Worm (Caenorhabditis elegans) whole organism, late embryonic: Measurements from ENCODE around the gene mrps-2.
A peak's percentile ranks its signal among the peaks of the same experiment; 100 is the strongest.

ENCODE experiments used
- C08G9.2 ChIP-seq: sonication (generic microtip); optimal IDR thresholded peaks from 2 replicates; lab custom pipeline; 2016; ENCODE audit warnings: mild to moderate bottlenecking, missing genetic modification characterization, moderate library complexity, missing compliant biosample characterization
- C38D4.7 ChIP-seq: fragments of 200-800 bp; sonication (Bioruptor generic); optimal IDR thresholded peaks from 2 replicates; lab custom pipeline; 2018; ENCODE audit warnings: mild to moderate bottlenecking, missing genetic modification characterization, moderate library complexity, missing compliant biosample characterization
- F13H6.1 ChIP-seq: sonication (generic microtip); optimal IDR thresholded peaks from 2 replicates; lab custom pipeline; 2016; ENCODE audit warnings: missing genetic modification characterization, missing compliant biosample characterization
- K02D7.2 ChIP-seq: sonication (generic microtip); optimal IDR thresholded peaks from 2 replicates; lab custom pipeline; 2017; ENCODE audit warnings: mild to moderate bottlenecking, missing genetic modification characterization, missing compliant biosample characterization
- T23F11.4 ChIP-seq: fragments of 200-800 bp; sonication (Bioruptor generic); optimal IDR thresholded peaks from 2 replicates; lab custom pipeline; 2018; ENCODE audit warnings: mild to moderate bottlenecking, missing genetic modification characterization, missing compliant biosample characterization
- Y22D7AL.16 ChIP-seq: sonication (generic microtip); optimal IDR thresholded peaks from 2 replicates; lab custom pipeline; 2016; ENCODE audit warnings: missing genetic modification characterization, missing compliant biosample characterization
- ahr-1 ChIP-seq: sonication (generic microtip); optimal IDR thresholded peaks from 2 replicates; lab custom pipeline; 2016; ENCODE audit warnings: missing genetic modification characterization, missing compliant biosample characterization
- ceh-14 ChIP-seq: sonication (generic microtip); optimal IDR thresholded peaks from 2 replicates; lab custom pipeline; 2016; ENCODE audit warnings: missing genotype, missing genetic modification characterization, missing compliant biosample characterization
- ceh-18 ChIP-seq: sonication (generic microtip); optimal IDR thresholded peaks from 2 replicates; lab custom pipeline; 2016; ENCODE audit warnings: missing genetic modification characterization, missing compliant biosample characterization
- ceh-19 ChIP-seq: fragments of 200-800 bp; sonication (Bioruptor generic); optimal IDR thresholded peaks from 2 replicates; lab custom pipeline; 2018; ENCODE audit warnings: mild to moderate bottlenecking, missing genetic modification characterization, missing compliant biosample characterization
- ceh-22 ChIP-seq: sonication (generic microtip); optimal IDR thresholded peaks from 2 replicates; lab custom pipeline; 2017; ENCODE audit warnings: missing biosample characterization, missing genetic modification characterization
- ceh-24 ChIP-seq: sonication (generic microtip); optimal IDR thresholded peaks from 2 replicates; lab custom pipeline; 2016; ENCODE audit warnings: mild to moderate bottlenecking, missing genetic modification characterization, missing compliant biosample characterization
- ceh-34 ChIP-seq: sonication (generic microtip); optimal IDR thresholded peaks from 2 replicates; lab custom pipeline; 2016; ENCODE audit warnings: mild to moderate bottlenecking, missing genetic modification characterization, missing compliant biosample characterization
- ceh-48 ChIP-seq: sonication (generic microtip); optimal IDR thresholded peaks from 2 replicates; lab custom pipeline; 2016; ENCODE audit warnings: missing genetic modification characterization, inconsistent platforms, missing compliant biosample characterization
- ceh-9 ChIP-seq: sonication (generic microtip); optimal IDR thresholded peaks from 2 replicates; lab custom pipeline; 2016; ENCODE audit warnings: mild to moderate bottlenecking, missing genetic modification characterization, inconsistent platforms, missing compliant biosample characterization
- che-1 ChIP-seq: sonication (generic microtip); optimal IDR thresholded peaks from 2 replicates; lab custom pipeline; 2016; ENCODE audit warnings: mild to moderate bottlenecking, missing genetic modification characterization, missing compliant biosample characterization
- dmd-4 ChIP-seq: sonication (generic microtip); optimal IDR thresholded peaks from 2 replicates; lab custom pipeline; 2016; ENCODE audit warnings: borderline replicate concordance, missing genetic modification characterization, missing compliant biosample characterization
- elt-2 ChIP-seq: sonication (generic microtip); optimal IDR thresholded peaks from 2 replicates; lab custom pipeline; 2016; ENCODE audit warnings: missing genetic modification reagents, missing genetic modification characterization, missing compliant biosample characterization
- elt-4 ChIP-seq: sonication (generic microtip); optimal IDR thresholded peaks from 2 replicates; lab custom pipeline; 2016; ENCODE audit warnings: missing genetic modification characterization, missing compliant biosample characterization
- ets-4 ChIP-seq: sonication (generic microtip); optimal IDR thresholded peaks from 2 replicates; lab custom pipeline; 2016; ENCODE audit warnings: missing genetic modification characterization, missing compliant biosample characterization
- eyg-1 ChIP-seq: sonication (generic microtip); optimal IDR thresholded peaks from 2 replicates; lab custom pipeline; 2016; ENCODE audit warnings: missing genotype, missing genetic modification characterization, missing compliant biosample characterization
- fkh-10 ChIP-seq: fragments of 150-350 bp; optimal IDR thresholded peaks from 2 replicates; lab custom pipeline; 2014; ENCODE audit warnings: missing biosample characterization, missing genetic modification reagents, missing genetic modification characterization
- fkh-6 ChIP-seq: sonication (generic microtip); optimal IDR thresholded peaks from 2 replicates; lab custom pipeline; 2016; ENCODE audit warnings: missing genetic modification characterization, missing compliant biosample characterization
- hlh-13 ChIP-seq: fragments of 200-800 bp; sonication (Bioruptor generic); optimal IDR thresholded peaks from 2 replicates; lab custom pipeline; 2018; ENCODE audit warnings: mild to moderate bottlenecking, missing genetic modification characterization, missing compliant biosample characterization
- hlh-30 ChIP-seq: sonication (generic microtip); optimal IDR thresholded peaks from 2 replicates; lab custom pipeline; 2017; ENCODE audit warnings: antibody characterized with exemption, missing genetic modification characterization, missing compliant biosample characterization; ENCODE audit not compliant: insufficient read depth
- lin-11 ChIP-seq: fragments of 200-800 bp; sonication (Bioruptor generic); optimal IDR thresholded peaks from 2 replicates; lab custom pipeline; 2018; ENCODE audit warnings: mild to moderate bottlenecking, missing genetic modification characterization, missing compliant biosample characterization
- madf-2 ChIP-seq: sonication (generic microtip); optimal IDR thresholded peaks from 2 replicates; lab custom pipeline; 2017; ENCODE audit warnings: missing genetic modification characterization, missing compliant biosample characterization
- mec-3 ChIP-seq: sonication (generic microtip); optimal IDR thresholded peaks from 2 replicates; lab custom pipeline; 2016; ENCODE audit warnings: borderline replicate concordance, missing genetic modification characterization, missing compliant biosample characterization
- nhr-232 ChIP-seq: sonication (generic microtip); optimal IDR thresholded peaks from 2 replicates; lab custom pipeline; 2016; ENCODE audit warnings: missing genetic modification characterization, missing compliant biosample characterization
- odd-2 ChIP-seq: sonication (generic microtip); optimal IDR thresholded peaks from 2 replicates; lab custom pipeline; 2017; ENCODE audit warnings: antibody characterized with exemption, mild to moderate bottlenecking, missing genetic modification characterization, missing compliant biosample characterization
- pag-3 ChIP-seq: sonication (generic microtip); optimal IDR thresholded peaks from 2 replicates; lab custom pipeline; 2016; ENCODE audit warnings: missing compliant biosample characterization, missing genetic modification characterization, borderline replicate concordance
- pat-9 ChIP-seq: fragments of 200-800 bp; sonication (Bioruptor generic); optimal IDR thresholded peaks from 2 replicates; lab custom pipeline; 2018; ENCODE audit warnings: mild to moderate bottlenecking, missing genetic modification characterization, moderate library complexity, missing compliant biosample characterization
- pha-2 ChIP-seq: sonication (generic microtip); optimal IDR thresholded peaks from 2 replicates; lab custom pipeline; 2017; ENCODE audit warnings: mild to moderate bottlenecking, missing genetic modification characterization, missing compliant biosample characterization
- pha-4 ChIP-seq: fragments of 150-350 bp; optimal IDR thresholded peaks from 2 replicates; lab custom pipeline; 2018; ENCODE audit warnings: missing biosample characterization, missing genetic modification reagents, missing genetic modification characterization
- rnt-1 ChIP-seq: sonication (generic microtip); optimal IDR thresholded peaks from 2 replicates; lab custom pipeline; 2016; ENCODE audit warnings: missing genetic modification characterization, missing compliant biosample characterization
- sdc-2 ChIP-seq: sonication (generic microtip); optimal IDR thresholded peaks from 2 replicates; lab custom pipeline; 2016; ENCODE audit warnings: missing genotype, missing genetic modification characterization, missing compliant biosample characterization
- sox-2 ChIP-seq: fragments of 200-800 bp; sonication (Bioruptor generic); IDR thresholded peaks from 2 replicates; pipeline ENCODE4 v1.3.6; 2022; ENCODE audit warnings: missing genetic modification reagents, missing genetic modification characterization, missing compliant biosample characterization
- sox-4 ChIP-seq: sonication (generic microtip); optimal IDR thresholded peaks from 2 replicates; lab custom pipeline; 2017; ENCODE audit warnings: mild to moderate bottlenecking, missing genetic modification characterization, inconsistent platforms, missing compliant biosample characterization
- ttx-3 ChIP-seq: sonication (generic microtip); optimal IDR thresholded peaks from 2 replicates; lab custom pipeline; 2016; ENCODE audit warnings: missing genetic modification reagents, missing genetic modification characterization, missing compliant biosample characterization
- unc-3 ChIP-seq, 2 experiments: fragments of 200-800 bp in 1 of 2; sonication (Bioruptor generic) in 1 of 2; sonication (generic microtip) in 1 of 2; conservative IDR thresholded peaks in 1 of 2; optimal IDR thresholded peaks in 1 of 2; 2 replicates each; pipeline versions ENCODE4 v1.3.6 to Lab custom; 2016 to 2022; ENCODE audit warnings: missing compliant biosample characterization in 2 of 2, missing genetic modification characterization in 2 of 2, missing genetic modification reagents in 1 of 2

The mrps-2 gene

DNA sequence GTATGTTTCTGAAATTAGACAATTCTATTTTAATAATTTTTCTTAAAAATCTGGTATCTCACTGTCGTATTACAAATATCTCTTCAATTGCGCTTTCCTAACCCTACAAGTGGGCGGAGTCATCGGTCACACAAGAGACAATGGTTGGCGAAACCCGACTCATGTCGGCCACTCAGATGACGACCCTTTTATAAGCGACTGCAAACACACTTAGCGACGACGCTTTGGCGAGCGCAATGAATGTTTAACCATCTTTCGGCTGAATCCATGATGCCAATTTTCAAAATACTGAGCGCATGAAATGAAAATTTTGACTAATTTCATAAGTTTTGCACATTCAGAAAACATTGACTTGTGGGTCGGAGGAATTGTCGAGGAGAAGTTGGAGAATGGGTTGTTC is 34.9 kb downstream of the mrps-2 start (continued):
- TF ChIP-seq ceh-24 (tag; lab: Kevin White, UChicago): peak; percentile 100
- TF ChIP-seq pag-3 (tag; lab: Kevin White, UChicago): peak; percentile 98
- peak; percentile 99 for TF ChIP-seq Y22D7AL.16
- peak; percentile 99 for TF ChIP-seq unc-3 (GFP tag; conservative IDR thresholded peaks at IDR 0.05; lab: Robert Waterston, UW)
- peak; percentile 98 for TF ChIP-seq unc-3 (tag; optimal IDR thresholded peaks at IDR 0.05; lab: Kevin White, UChicago)
- TF ChIP-seq F13H6.1 (tag; lab: Kevin White, UChicago): peak; percentile 99
- peak; percentile 98 for TF ChIP-seq che-1 (tag; lab: Kevin White, UChicago)
- peak; percentile 79 for TF ChIP-seq ceh-22 (tag; lab: Kevin White, UChicago)
- peak; percentile 99 for TF ChIP-seq ceh-14
- TF ChIP-seq fkh-10: peak; percentile 95
- TF ChIP-seq elt-2 (tag; lab: Kevin White, UChicago): peak; percentile 99
- peak; percentile 97 for TF ChIP-seq nhr-232 (tag; lab: Kevin White, UChicago)
- TF ChIP-seq K02D7.2: peak; percentile 99
- peak; percentile 98 for TF ChIP-seq fkh-6 (tag; lab: Kevin White, UChicago)
- peak; percentile 99 for TF ChIP-seq T23F11.4 (GFP tag; lab: Kevin White, UChicago)
- TF ChIP-seq madf-2: peak; percentile 99
- TF ChIP-seq sox-4 (tag; lab: Kevin White, UChicago): peak; percentile 100
- peak; percentile 99 for TF ChIP-seq ceh-48 (tag; lab: Kevin White, UChicago)
- peak; percentile 96 for TF ChIP-seq C08G9.2 (tag; lab: Kevin White, UChicago)
- TF ChIP-seq C38D4.7: peak; percentile 97
- TF ChIP-seq sox-2 (GFP tag; lab: Robert Waterston, UW): peak; percentile 98
- peak; percentile 96 for TF ChIP-seq pha-2 (tag; lab: Kevin White, UChicago)
- TF ChIP-seq ahr-1 (tag; lab: Kevin White, UChicago): peak; percentile 98
- peak; percentile 99 for TF ChIP-seq mec-3
- TF ChIP-seq ets-4 (tag; lab: Kevin White, UChicago): peak; percentile 96
- TF ChIP-seq hlh-13 (GFP tag; lab: Kevin White, UChicago): peak; percentile 99
- peak; percentile 77 for TF ChIP-seq hlh-30
- peak; percentile 99 for TF ChIP-seq pat-9 (tag; lab: Kevin White, UChicago)
- peak; percentile 98 for TF ChIP-seq ttx-3 (tag; lab: Kevin White, UChicago)
- TF ChIP-seq ceh-18 (tag; lab: Kevin White, UChicago): peak; percentile 95
- TF ChIP-seq sdc-2: peak; percentile 93
- peak; percentile 99 for TF ChIP-seq dmd-4
- TF ChIP-seq pha-4 (tag; lab: Kevin White, UChicago): no peak

DNA sequence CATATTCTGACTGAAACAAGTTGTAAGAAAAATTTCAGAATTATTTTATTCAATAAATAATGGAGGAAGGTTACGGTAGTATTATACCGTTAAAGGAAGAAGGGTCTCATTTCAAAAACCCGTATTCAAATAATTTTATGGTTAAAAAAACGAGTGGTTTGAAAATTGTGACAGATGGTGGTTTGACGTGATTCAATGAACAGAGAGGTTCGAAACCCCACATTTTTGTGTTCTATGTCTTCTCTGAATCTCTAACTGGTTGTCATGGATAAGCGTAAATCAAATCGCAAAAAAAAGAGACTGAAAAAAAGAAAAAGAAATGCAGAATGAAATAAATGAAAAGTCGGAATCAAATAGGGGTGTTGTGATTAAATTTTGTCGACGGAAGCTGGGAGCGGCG is 41.8 kb downstream of the mrps-2 start, which contains the start of gene ZK994.6:
Gene ZK994.6 (minus strand): TSS at position 101 of the 400 bp plus-strand sequence.
- TF ChIP-seq unc-3 (GFP tag; conservative IDR thresholded peaks at IDR 0.05; lab: Robert Waterston, UW) (no peak), unc-3 (tag; optimal IDR thresholded peaks at IDR 0.05; lab: Kevin White, UChicago) (no peak), ets-4 (tag; lab: Kevin White, UChicago) (no peak), ceh-14 (no peak), ceh-34 (tag; lab: Kevin White, UChicago) (no peak), odd-2 (tag; lab: Kevin White, UChicago) (no peak), elt-4 (tag; lab: Kevin White, UChicago) (no peak), ceh-9 (no peak), rnt-1 (no peak), T23F11.4 (GFP tag; lab: Kevin White, UChicago) (no peak), C38D4.7 (no peak), lin-11 (no peak), eyg-1 (tag; lab: Kevin White, UChicago) (no peak), ceh-19 (no peak)
- TF ChIP-seq, all 69 proteins: peak for 0
